Worm (Caenorhabditis elegans) whole organism, midembryonic: ENCODE data around the gene bris-1.

Source experiments
- med-1 ChIP-seq: sonication (generic microtip); optimal IDR thresholded peaks from 2 replicates; lab custom pipeline; 2017; ENCODE audit warnings: missing genetic modification characterization, mild to moderate bottlenecking, missing compliant biosample characterization, antibody characterized with exemption, missing genetic modification reagents; ENCODE audit not compliant: insufficient read depth
- ref-1 ChIP-seq: fragments of 200-800 bp; sonication (Bioruptor generic); conservative IDR thresholded peaks from 2 replicates; pipeline ENCODE4 v1.3.6; 2022; ENCODE audit warnings: missing genetic modification reagents, missing genetic modification characterization, missing compliant biosample characterization

- TF ChIP-seq med-1 (GFP tag; lab: Kevin White, UChicago) (no peak), ref-1 (GFP tag; lab: Robert Waterston, UW) (no peak)
Measured at ce11 chrIV:3833778-3834177, 14.7 kb upstream of the bris-1 start.
